Worm (Caenorhabditis elegans) whole organism, young adult: Measurements from ENCODE around the gene E01G4.6.

Source experiments
- B0035.1 ChIP-seq: sonication (generic microtip); optimal IDR thresholded peaks from 2 replicates; lab custom pipeline; 2016; ENCODE audit warnings: missing genetic modification characterization, mild to moderate bottlenecking, missing compliant biosample characterization, missing genotype, missing genetic modification reagents
- B0261.1 ChIP-seq: sonication (generic microtip); optimal IDR thresholded peaks from 2 replicates; lab custom pipeline; 2016; ENCODE audit warnings: mild to moderate bottlenecking, missing genetic modification characterization, moderate library complexity, missing compliant biosample characterization
- B0336.3 ChIP-seq: fragments of 200-800 bp; sonication (Bioruptor generic); IDR thresholded peaks from 2 replicates; pipeline ENCODE4 v1.3.6; 2022; ENCODE audit warnings: missing genetic modification characterization, missing compliant biosample characterization
- C06A6.2 ChIP-seq: fragments of 200-800 bp; sonication (Bioruptor generic); conservative IDR thresholded peaks from 2 replicates; pipeline ENCODE4 v1.3.6; 2022; ENCODE audit warnings: missing genetic modification characterization, missing compliant biosample characterization
- F23B12.7 ChIP-seq: sonication (generic microtip); optimal IDR thresholded peaks from 2 replicates; lab custom pipeline; 2017; ENCODE audit warnings: missing genetic modification characterization, mild to moderate bottlenecking, missing compliant biosample characterization, antibody characterized with exemption, moderate library complexity; ENCODE audit not compliant: insufficient read depth
- F39B2.1 ChIP-seq: fragments of 200-800 bp; sonication (Bioruptor generic); IDR thresholded peaks from 2 replicates; pipeline ENCODE4 v1.3.6; 2022; ENCODE audit warnings: missing genetic modification reagents, missing genetic modification characterization, missing compliant biosample characterization
- F52B5.7 ChIP-seq: sonication (generic microtip); optimal IDR thresholded peaks from 2 replicates; lab custom pipeline; 2016; ENCODE audit warnings: mild to moderate bottlenecking, missing genetic modification characterization, missing compliant biosample characterization
- F55B11.4 ChIP-seq: sonication (generic microtip); optimal IDR thresholded peaks from 2 replicates; lab custom pipeline; 2016; ENCODE audit warnings: missing compliant biosample characterization, missing genetic modification characterization, borderline replicate concordance; ENCODE audit not compliant: insufficient read depth
- F57C9.4 ChIP-seq: sonication (generic microtip); optimal IDR thresholded peaks from 2 replicates; lab custom pipeline; 2017; ENCODE audit warnings: mild to moderate bottlenecking, missing genetic modification characterization, missing compliant biosample characterization
- K12H6.12 ChIP-seq: fragments of 200-800 bp; sonication (Bioruptor generic); optimal IDR thresholded peaks from 2 replicates; lab custom pipeline; 2018; ENCODE audit warnings: mild to moderate bottlenecking, missing genetic modification characterization, missing compliant biosample characterization
- T07F8.4 ChIP-seq: sonication (generic microtip); optimal IDR thresholded peaks from 2 replicates; lab custom pipeline; 2016; ENCODE audit warnings: mild to moderate bottlenecking, missing genetic modification characterization, moderate library complexity, missing compliant biosample characterization
- T26A5.8 ChIP-seq: sonication (generic microtip); optimal IDR thresholded peaks from 2 replicates; lab custom pipeline; 2016; ENCODE audit warnings: missing genetic modification characterization, missing compliant biosample characterization
- akir-1 ChIP-seq: fragments of 200-800 bp; sonication (Bioruptor generic); optimal IDR thresholded peaks from 2 replicates; lab custom pipeline; 2018; ENCODE audit warnings: mild to moderate bottlenecking, missing genetic modification characterization, moderate library complexity, missing compliant biosample characterization
- aptf-2 ChIP-seq: fragments of 200-800 bp; sonication (Bioruptor generic); conservative IDR thresholded peaks from 2 replicates; pipeline ENCODE4 v1.3.6; 2022; ENCODE audit warnings: missing genetic modification reagents, missing genetic modification characterization, missing compliant biosample characterization
- athp-1 ChIP-seq: sonication (generic microtip); optimal IDR thresholded peaks from 2 replicates; lab custom pipeline; 2017; ENCODE audit warnings: mild to moderate bottlenecking, missing genetic modification characterization, missing compliant biosample characterization
- attf-3 ChIP-seq: fragments of 200-800 bp; sonication (Bioruptor generic); conservative IDR thresholded peaks from 2 replicates; pipeline ENCODE4 v1.3.6; 2022; ENCODE audit warnings: missing genetic modification reagents, missing genetic modification characterization, missing compliant biosample characterization
- ccch-3 ChIP-seq: fragments of 200-800 bp; sonication (Bioruptor generic); optimal IDR thresholded peaks from 2 replicates; lab custom pipeline; 2018; ENCODE audit warnings: mild to moderate bottlenecking, missing genetic modification characterization, missing compliant biosample characterization
- ceh-27 ChIP-seq: fragments of 200-800 bp; sonication (Bioruptor generic); optimal IDR thresholded peaks from 2 replicates; lab custom pipeline; 2018; ENCODE audit warnings: mild to moderate bottlenecking, missing genetic modification characterization, moderate library complexity, missing compliant biosample characterization
- ceh-79 ChIP-seq: sonication (generic microtip); optimal IDR thresholded peaks from 2 replicates; lab custom pipeline; 2017; ENCODE audit warnings: mild to moderate bottlenecking, missing genetic modification characterization, missing compliant biosample characterization
- chd-7 ChIP-seq: sonication (generic microtip); optimal IDR thresholded peaks from 2 replicates; lab custom pipeline; 2016; ENCODE audit warnings: mild to moderate bottlenecking, missing genetic modification characterization, moderate library complexity, missing compliant biosample characterization
- dpff-1 ChIP-seq: sonication (generic microtip); optimal IDR thresholded peaks from 2 replicates; lab custom pipeline; 2017; ENCODE audit warnings: mild to moderate bottlenecking, missing genetic modification characterization, missing compliant biosample characterization
- dpl-1 ChIP-seq: fragments of 150-350 bp; optimal IDR thresholded peaks from 2 replicates; lab custom pipeline; 2014; ENCODE audit warnings: missing biosample characterization, missing genetic modification reagents, missing genetic modification characterization
- ekl-4 ChIP-seq: fragments of 200-800 bp; sonication (Bioruptor generic); IDR thresholded peaks from 2 replicates; pipeline ENCODE4 v1.3.6; 2022; ENCODE audit warnings: missing genetic modification reagents, missing genetic modification characterization, missing compliant biosample characterization
- fkh-3 ChIP-seq: sonication (generic microtip); optimal IDR thresholded peaks from 2 replicates; lab custom pipeline; 2016; ENCODE audit warnings: mild to moderate bottlenecking, missing genetic modification characterization, missing compliant biosample characterization
- hmg-1.2 ChIP-seq: fragments of 200-800 bp; sonication (Bioruptor generic); IDR thresholded peaks from 2 replicates; pipeline ENCODE4 v1.3.6; 2022; ENCODE audit warnings: missing genetic modification reagents, missing genetic modification characterization, missing compliant biosample characterization
- hmg-20 ChIP-seq: fragments of 200-800 bp; sonication (Bioruptor generic); IDR thresholded peaks from 2 replicates; pipeline ENCODE4 v1.3.6; 2022; ENCODE audit warnings: missing genetic modification reagents, missing genetic modification characterization, missing compliant biosample characterization
- let-607 ChIP-seq, 2 experiments: fragments of 200-800 bp in 1 of 2; sonication (Bioruptor generic) in 1 of 2; sonication (generic microtip) in 1 of 2; optimal IDR thresholded peaks; 2 replicates each; lab custom pipeline; 2016 to 2018; ENCODE audit warnings: mild to moderate bottlenecking in 2 of 2, missing compliant biosample characterization in 2 of 2, missing genetic modification characterization in 2 of 2, moderate library complexity in 2 of 2, missing genotype in 1 of 2
- lin-35 ChIP-seq, 3 experiments: fragments of 150-350 bp in 2 of 3; sonication (generic microtip) in 1 of 3; optimal IDR thresholded peaks; 2 replicates each; lab custom pipeline; 2014 to 2018; ENCODE audit warnings: missing biosample characterization in 3 of 3, missing genetic modification characterization in 3 of 3, missing genetic modification reagents in 3 of 3
- lsl-1 ChIP-seq: fragments of 200-800 bp; sonication (Bioruptor generic); optimal IDR thresholded peaks from 2 replicates; lab custom pipeline; 2018; ENCODE audit warnings: mild to moderate bottlenecking, missing genetic modification characterization, moderate library complexity, missing compliant biosample characterization
- madf-8 ChIP-seq: fragments of 200-800 bp; sonication (Bioruptor generic); conservative IDR thresholded peaks from 2 replicates; pipeline ENCODE4 v1.3.6; 2022; ENCODE audit warnings: missing genetic modification reagents, missing genetic modification characterization, missing compliant biosample characterization
- nfya-1 ChIP-seq: sonication (generic microtip); optimal IDR thresholded peaks from 2 replicates; lab custom pipeline; 2017; ENCODE audit warnings: antibody characterized with exemption, missing compliant biosample characterization, missing genetic modification characterization, borderline replicate concordance; ENCODE audit not compliant: insufficient read depth
- nhr-179 ChIP-seq: sonication (generic microtip); optimal IDR thresholded peaks from 2 replicates; lab custom pipeline; 2016; ENCODE audit warnings: mild to moderate bottlenecking, missing genetic modification characterization, missing compliant biosample characterization
- nhr-27 ChIP-seq: fragments of 200-800 bp; sonication (Bioruptor generic); optimal IDR thresholded peaks from 2 replicates; lab custom pipeline; 2018; ENCODE audit warnings: mild to moderate bottlenecking, missing genetic modification characterization, moderate library complexity, missing compliant biosample characterization
- pha-4 ChIP-seq: fragments of 150-350 bp; sonication (generic microtip); optimal IDR thresholded peaks from 2 replicates; lab custom pipeline; 2014; ENCODE audit warnings: missing biosample characterization, missing genetic modification reagents, missing genetic modification characterization
- snpc-1.3 ChIP-seq: sonication (generic microtip); optimal IDR thresholded peaks from 2 replicates; lab custom pipeline; 2017; ENCODE audit warnings: missing genetic modification characterization, mild to moderate bottlenecking, missing compliant biosample characterization, antibody characterized with exemption, moderate library complexity, missing genotype, missing genetic modification reagents; ENCODE audit not compliant: insufficient read depth
- snpc-3.4 ChIP-seq: sonication (generic microtip); optimal IDR thresholded peaks from 2 replicates; lab custom pipeline; 2017; ENCODE audit warnings: missing genetic modification characterization, mild to moderate bottlenecking, missing compliant biosample characterization, antibody characterized with exemption, moderate library complexity, missing genotype, missing genetic modification reagents
- snpc-4 ChIP-seq, 5 experiments: fragments of 150-350 bp in 1 of 5; sonication (generic microtip) in 4 of 5; optimal IDR thresholded peaks; 2 replicates each; lab custom pipeline; 2014 to 2018; ENCODE audit warnings: missing genetic modification characterization in 5 of 5, missing biosample characterization in 3 of 5, antibody characterized with exemption in 2 of 5, mild to moderate bottlenecking in 2 of 5, missing compliant biosample characterization in 2 of 5, missing genotype in 2 of 5, moderate library complexity in 2 of 5, missing genetic modification reagents in 1 of 5
- somi-1 ChIP-seq: fragments of 200-800 bp; sonication (Bioruptor generic); optimal IDR thresholded peaks from 2 replicates; lab custom pipeline; 2018; ENCODE audit warnings: mild to moderate bottlenecking, missing genetic modification characterization, missing compliant biosample characterization
- sptf-2 ChIP-seq: fragments of 200-800 bp; sonication (Bioruptor generic); optimal IDR thresholded peaks from 2 replicates; lab custom pipeline; 2018; ENCODE audit warnings: mild to moderate bottlenecking, missing genetic modification characterization, missing compliant biosample characterization
- ztf-18 ChIP-seq: sonication (generic microtip); optimal IDR thresholded peaks from 2 replicates; lab custom pipeline; 2016; ENCODE audit warnings: missing genotype, mild to moderate bottlenecking, missing genetic modification characterization, missing compliant biosample characterization
- ztf-22 ChIP-seq: fragments of 200-800 bp; sonication (Bioruptor generic); optimal IDR thresholded peaks from 2 replicates; lab custom pipeline; 2018; ENCODE audit warnings: mild to moderate bottlenecking, missing genetic modification characterization, moderate library complexity, missing compliant biosample characterization
- ztf-26 ChIP-seq: sonication (generic microtip); optimal IDR thresholded peaks from 2 replicates; lab custom pipeline; 2017; ENCODE audit warnings: missing genetic modification characterization, missing compliant biosample characterization
- ztf-3 ChIP-seq: fragments of 200-800 bp; sonication (Bioruptor generic); optimal IDR thresholded peaks from 2 replicates; lab custom pipeline; 2018; ENCODE audit warnings: mild to moderate bottlenecking, missing genetic modification characterization, missing compliant biosample characterization

The E01G4.6 gene

DNA sequence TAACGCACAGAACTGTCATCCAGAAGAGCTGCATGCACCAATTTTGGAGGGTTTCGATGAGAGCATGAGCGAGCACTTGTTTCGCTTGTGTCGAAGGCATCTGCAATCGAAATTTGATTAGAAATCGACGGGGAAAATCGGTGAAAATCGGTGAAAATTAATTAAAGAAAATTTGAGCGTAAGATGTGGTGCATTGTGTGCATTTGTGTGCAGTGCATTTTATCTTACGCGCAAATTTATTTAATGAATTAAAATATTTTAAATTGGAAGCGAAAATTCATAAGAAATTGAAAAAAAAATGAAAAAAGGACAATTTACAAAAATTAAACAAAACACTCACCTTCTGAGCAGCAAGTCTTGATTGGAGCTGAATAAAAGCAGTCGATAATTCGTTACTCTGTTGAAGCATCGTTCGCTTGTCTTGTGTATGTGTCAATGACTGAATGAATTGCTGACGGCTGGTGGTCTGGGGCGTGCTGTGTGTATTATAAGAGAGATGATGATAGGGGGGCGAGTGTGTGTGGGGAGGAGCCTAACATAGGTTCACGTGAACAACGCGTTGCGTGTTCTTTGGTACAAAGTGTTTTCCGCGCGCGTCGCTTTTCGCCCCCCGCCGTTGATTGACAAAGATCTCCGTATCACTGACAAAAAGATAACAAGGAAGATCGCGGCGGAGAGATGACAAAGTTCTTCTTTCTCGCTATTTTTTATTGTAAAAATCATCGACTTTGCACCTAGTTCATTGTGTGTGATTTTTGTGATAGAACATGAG is 20.4 kb upstream of the E01G4.6 start (continued):
- TF ChIP-seq ztf-3 (GFP tag; lab: Kevin White, UChicago) (no peak), F23B12.7 (tag; lab: Kevin White, UChicago) (no peak), dpff-1 (tag; lab: Kevin White, UChicago) (no peak), B0261.1 (tag; lab: Kevin White, UChicago) (no peak), nhr-179 (tag; lab: Kevin White, UChicago) (no peak), B0035.1 (tag; lab: Kevin White, UChicago) (no peak), nfya-1 (tag; lab: Kevin White, UChicago) (no peak), let-607 (tag; optimal IDR thresholded peaks at IDR 0.05; lab: Kevin White, UChicago) (peak in 1 of 2 experiments; percentile 13), ccch-3 (GFP tag; lab: Kevin White, UChicago) (no peak), ceh-79 (no peak), lin-35 (GFP tag; optimal IDR thresholded peaks at IDR 0.05; lab: Kevin White, UChicago) (peak in 1 of 3 experiments; percentile 8), ceh-27 (GFP tag; lab: Kevin White, UChicago) (no peak), somi-1 (GFP tag; lab: Kevin White, UChicago) (peak; percentile 81), dpl-1 (GFP tag; lab: Kevin White, UChicago) (no peak), F52B5.7 (no peak), ztf-18 (tag; lab: Kevin White, UChicago) (peak; percentile 10), lsl-1 (no peak), ztf-22 (GFP tag; lab: Kevin White, UChicago) (peak; percentile 94), snpc-1.3 (no peak), madf-8 (GFP tag; lab: Robert Waterston, UW) (no peak), T26A5.8 (tag; lab: Kevin White, UChicago) (no peak), attf-3 (no peak), aptf-2 (no peak), F55B11.4 (tag; lab: Kevin White, UChicago) (no peak), fkh-3 (tag; lab: Kevin White, UChicago) (no peak), ekl-4 (no peak), sptf-2 (no peak), akir-1 (no peak), C06A6.2 (GFP tag; lab: Robert Waterston, UW) (peak; percentile 65), nhr-27 (no peak), B0336.3 (GFP tag; lab: Robert Waterston, UW) (peak; percentile 69; the same call in 1 of the 2 replicates), F39B2.1 (GFP tag; lab: Robert Waterston, UW) (no peak), snpc-4 (GFP tag; optimal IDR thresholded peaks at IDR 0.05; lab: Kevin White, UChicago) (no peak), snpc-4 (tag; optimal IDR thresholded peaks at IDR 0.05; lab: Kevin White, UChicago) (peak in 3 of 4 experiments; percentile 33 to 36 (median 35)), F57C9.4 (tag; lab: Kevin White, UChicago) (no peak), athp-1 (tag; lab: Kevin White, UChicago) (no peak), T07F8.4 (tag; lab: Kevin White, UChicago) (no peak), K12H6.12 (tag; lab: Kevin White, UChicago) (no peak), hmg-1.2 (GFP tag; lab: Robert Waterston, UW) (peak; percentile 30; the same call in 1 of the 2 replicates), chd-7 (tag; lab: Kevin White, UChicago) (peak; percentile 81), snpc-3.4 (no peak), hmg-20 (GFP tag; lab: Robert Waterston, UW) (no peak), ztf-26 (tag; lab: Kevin White, UChicago) (peak; percentile 73), pha-4 (tag; lab: Kevin White, UChicago) (peak; percentile 16)
